Worm (Caenorhabditis elegans): ENCODE results near the gene C27B7.7.

DNA sequence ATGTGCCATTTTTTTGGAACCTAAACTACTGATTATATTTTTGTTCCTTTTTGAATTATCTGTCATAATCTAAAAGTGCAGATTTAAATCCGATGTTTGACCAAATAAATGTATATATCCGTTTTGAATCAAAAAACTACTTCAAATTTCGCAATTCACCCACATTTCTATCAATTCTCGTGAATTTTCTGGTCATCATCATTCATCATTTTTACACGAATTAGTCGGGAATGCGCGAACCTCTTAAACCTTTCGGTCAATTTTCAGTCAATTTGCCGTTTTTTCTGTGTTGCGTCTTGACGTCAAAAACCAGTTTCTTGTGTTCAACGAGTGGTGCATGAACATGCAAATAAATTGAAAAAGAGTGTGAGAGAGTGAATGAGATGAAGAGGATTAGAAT is 47.3 kb downstream of the C27B7.7 start:
- no peak for TF ChIP-seq elt-3 (tag; optimal IDR thresholded peaks at IDR 0.05)
- TF ChIP-seq nhr-11 (tag; optimal IDR thresholded peaks at IDR 0.05), result no peak
- TF ChIP-seq ama-1 (optimal IDR thresholded peaks at IDR 0.05), result no peak
- no peak for TF ChIP-seq nhr-25 (tag; optimal IDR thresholded peaks at IDR 0.05)

Data from whole organism, L2 larva.